Fruit fly (Drosophila melanogaster) whole organism, wandering third instar larva: Measurements from ENCODE around the gene Mur11Da.

Experiments
- CrebA ChIP-seq: fragments of 200-800 bp; sonication (Bioruptor generic); optimal IDR thresholded peaks from 2 replicates; lab custom pipeline; 2016; ENCODE audit warnings: missing biosample characterization, mild to moderate bottlenecking, missing genetic modification characterization, borderline replicate concordance
- Dfd ChIP-seq: fragments of >200 bp; optimal IDR thresholded peaks from 2 replicates; lab custom pipeline; 2017; ENCODE audit warnings: missing biosample characterization, missing genetic modification characterization
- HLH106 ChIP-seq: fragments of 200-800 bp; optimal IDR thresholded peaks from 3 replicates; lab custom pipeline; 2019; ENCODE audit warnings: missing biosample characterization, mild to moderate bottlenecking, missing genetic modification characterization, moderate library complexity
- Hnf4 ChIP-seq: fragments of 200-800 bp; sonication (Bioruptor generic); optimal IDR thresholded peaks from 2 replicates; lab custom pipeline; 2016; ENCODE audit warnings: missing biosample characterization, mild to moderate bottlenecking, missing genetic modification characterization
- Hr78 ChIP-seq: fragments of >200 bp; optimal IDR thresholded peaks from 2 replicates; lab custom pipeline; 2017; ENCODE audit warnings: missing biosample characterization, missing genetic modification characterization
- Mio ChIP-seq: sonication (Bioruptor generic); optimal IDR thresholded peaks from 2 replicates; lab custom pipeline; 2016; ENCODE audit warnings: missing biosample characterization, missing genetic modification characterization
- Myc ChIP-seq: fragments of >200 bp; optimal IDR thresholded peaks from 2 replicates; lab custom pipeline; 2017
- OdsH ChIP-seq: fragments of 200-800 bp; sonication (Bioruptor generic); optimal IDR thresholded peaks from 2 replicates; lab custom pipeline; 2016; ENCODE audit warnings: missing biosample characterization, mild to moderate bottlenecking, missing genetic modification characterization
- Rel ChIP-seq, 2 experiments: fragments of 200-800 bp; sonication (Bioruptor generic) in 1 of 2; optimal IDR thresholded peaks; 2 replicates in 1 of 2; 3 replicates in 1 of 2; lab custom pipeline; 2016 to 2019; ENCODE audit warnings: mild to moderate bottlenecking in 2 of 2, missing biosample characterization in 2 of 2, missing genetic modification characterization in 2 of 2, moderate library complexity in 1 of 2
- br ChIP-seq: fragments of 200-800 bp; sonication (Bioruptor generic); optimal IDR thresholded peaks from 2 replicates; lab custom pipeline; 2016; ENCODE audit warnings: missing biosample characterization, missing genetic modification characterization
- brk ChIP-seq: fragments of 200-800 bp; sonication (Bioruptor generic); optimal IDR thresholded peaks from 2 replicates; lab custom pipeline; 2016; ENCODE audit warnings: missing biosample characterization, mild to moderate bottlenecking, missing genetic modification characterization
- dl ChIP-seq, 2 experiments: fragments of 175-275, 200-275 bp in 1 of 2; fragments of 200-275 bp in 1 of 2; sonication (Bioruptor generic); optimal IDR thresholded peaks; lab custom pipeline; 2018; ENCODE audit warnings: mild to moderate bottlenecking in 2 of 2, missing biosample characterization in 2 of 2, missing genetic modification characterization in 2 of 2, moderate library complexity in 2 of 2; ENCODE audit not compliant: partially characterized antibody in 2 of 2, insufficient read depth in 1 of 2
- dmrt93B ChIP-seq: fragments of 200-800 bp; sonication (Bioruptor generic); optimal IDR thresholded peaks from 2 replicates; lab custom pipeline; 2018; ENCODE audit warnings: missing biosample characterization, mild to moderate bottlenecking, missing genetic modification characterization
- dsf ChIP-seq: sonication (Bioruptor generic); optimal IDR thresholded peaks from 2 replicates; lab custom pipeline; 2016; ENCODE audit warnings: missing biosample characterization, missing genetic modification characterization, borderline replicate concordance
- ey ChIP-seq: fragments of 200-800 bp; sonication (Bioruptor generic); optimal IDR thresholded peaks from 2 replicates; lab custom pipeline; 2016; ENCODE audit warnings: missing biosample characterization, missing genetic modification characterization
- foxo ChIP-seq, 2 experiments: fragments of 200-800 bp; sonication (Bioruptor generic); optimal IDR thresholded peaks; 2 replicates in 1 of 2; 3 replicates in 1 of 2; lab custom pipeline; 2016 to 2017; ENCODE audit warnings: missing biosample characterization in 2 of 2, missing genetic modification characterization in 2 of 2
- lola ChIP-seq: fragments of >200 bp; optimal IDR thresholded peaks from 2 replicates; lab custom pipeline; 2017; ENCODE audit warnings: missing biosample characterization, missing genetic modification characterization
- pan ChIP-seq: fragments of >200 bp; optimal IDR thresholded peaks from 2 replicates; lab custom pipeline; 2017
- sv ChIP-seq: fragments of 200-800 bp; sonication (Bioruptor generic); optimal IDR thresholded peaks from 3 replicates; lab custom pipeline; 2016; ENCODE audit warnings: missing biosample characterization, missing genetic modification characterization
- woc ChIP-seq: sonication (Bioruptor generic); optimal IDR thresholded peaks from 2 replicates; lab custom pipeline; 2016; ENCODE audit warnings: missing biosample characterization, mild to moderate bottlenecking, missing genetic modification characterization

The Mur11Da gene

DNA sequence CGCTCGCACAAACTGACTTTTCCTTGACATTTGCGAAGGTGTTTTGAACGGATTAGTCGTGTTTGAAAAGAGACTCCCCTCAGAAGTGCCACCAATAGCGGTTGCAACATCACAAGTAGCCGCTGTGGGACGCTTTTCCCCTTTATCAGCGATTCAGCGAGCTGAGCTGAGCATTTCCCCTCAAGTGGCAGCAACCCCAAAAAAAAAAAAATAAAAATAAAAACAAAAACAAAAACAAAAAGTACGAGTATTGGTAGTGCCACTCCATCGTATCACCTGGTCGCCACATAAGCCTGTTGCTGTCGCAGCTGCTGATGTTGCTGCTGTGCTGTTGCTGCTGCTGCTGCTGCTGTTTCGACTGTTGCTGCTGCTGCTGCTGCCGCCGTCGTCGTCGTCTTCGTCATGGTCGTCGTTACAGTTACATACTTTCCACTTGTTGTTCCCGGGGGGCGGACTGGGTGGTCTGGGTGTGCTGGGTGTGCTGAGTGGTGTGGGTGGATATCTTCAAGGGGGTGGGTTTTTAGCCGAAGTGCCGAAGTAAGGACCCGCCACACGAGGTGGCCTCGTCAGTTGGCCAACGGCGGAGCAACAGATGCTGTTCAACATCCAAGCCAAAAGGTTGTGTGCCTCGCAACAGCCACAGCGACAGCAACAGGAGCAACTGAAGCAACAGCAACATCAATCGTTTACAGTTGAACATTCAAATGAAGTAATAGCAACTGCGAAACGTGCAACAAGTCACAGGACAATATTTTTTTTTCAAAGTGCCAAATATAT is 20.5 kb downstream of the Mur11Da start, which contains the start of gene rsh:
Gene rsh, plus strand, starts transcription at position 591 of the 777 bp plus-strand sequence.
- no peak for TF ChIP-seq ey
- peak; percentile 67 for TF ChIP-seq Dfd (GFP tag; lab: Kevin White, UChicago)
- TF ChIP-seq, all 38 proteins: peak for 1

DNA sequence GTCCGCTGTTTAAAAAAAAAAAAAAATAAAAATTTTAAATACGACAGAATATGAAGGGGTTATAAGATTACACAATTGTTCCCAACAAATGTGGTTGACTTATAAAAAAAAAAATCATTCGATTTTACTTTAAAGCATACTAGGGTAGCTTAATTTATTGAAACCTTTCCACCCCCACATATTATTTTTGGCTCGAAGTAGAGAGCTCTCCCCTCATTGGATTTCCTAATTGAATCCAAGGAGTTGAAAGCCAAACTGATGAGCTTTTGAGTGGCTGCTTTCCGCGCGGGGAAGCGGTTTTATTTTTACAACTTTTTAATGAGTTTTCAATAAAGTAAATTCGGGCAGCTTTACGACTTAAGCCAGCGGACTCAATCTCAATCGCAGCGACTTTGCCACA is 37.1 kb downstream of the Mur11Da start, which contains the start of gene CG15719:
Gene CG15719, minus strand, starts transcription at position 101 of the 400 bp plus-strand sequence.
- TF ChIP-seq brk = no peak
- no peak for TF ChIP-seq Myc (lab: Kevin White, UChicago)
- no peak for TF ChIP-seq foxo (GFP tag; optimal IDR thresholded peaks at IDR 0.05; lab: Kevin White, UChicago)
- no peak for TF ChIP-seq Hnf4 (GFP tag; lab: Kevin White, UChicago)
- TF ChIP-seq HLH106 (tag; lab: Kevin White, UChicago) = no peak

- TF ChIP-seq HLH106 (tag; lab: Kevin White, UChicago) = no peak
- TF ChIP-seq Rel (GFP tag; optimal IDR thresholded peaks at IDR 0.05; lab: Kevin White, UChicago) = no peak
- no peak for TF ChIP-seq Rel (tag; optimal IDR thresholded peaks at IDR 0.05; lab: Kevin White, UChicago)
- no peak for TF ChIP-seq sv (GFP tag; lab: Kevin White, UChicago)
- TF ChIP-seq dmrt93B (GFP tag; lab: Kevin White, UChicago) = no peak
- no peak for TF ChIP-seq Mio (GFP tag; lab: Kevin White, UChicago)
- no peak for TF ChIP-seq foxo (GFP tag; optimal IDR thresholded peaks at IDR 0.05; lab: Kevin White, UChicago)
- TF ChIP-seq br (GFP tag; lab: Kevin White, UChicago) = no peak
- no peak for TF ChIP-seq lola (GFP tag; lab: Kevin White, UChicago)
- TF ChIP-seq woc = no peak
- no peak for TF ChIP-seq pan
- no peak for TF ChIP-seq dl (GFP tag; optimal IDR thresholded peaks at IDR 0.05; lab: Kevin White, UChicago; ENCODE audit: insufficient read depth in 1 of 2, partially characterized antibody in 2 of 2)
- TF ChIP-seq Hr78 (GFP tag; lab: Kevin White, UChicago) = no peak
- no peak for TF ChIP-seq OdsH (GFP tag; lab: Kevin White, UChicago)
- no peak for TF ChIP-seq dsf (GFP tag; lab: Kevin White, UChicago)
- no peak for TF ChIP-seq CrebA (GFP tag; lab: Kevin White, UChicago)
These were observed 44.6 kb downstream of the Mur11Da start for dm6 chrX:13012289-13012688.
